Worm (Caenorhabditis elegans): ENCODE measurements around the gene taf-10.
A peak's percentile ranks its signal among the peaks of the same experiment; 100 is the strongest.

Gene taf-10

DNA sequence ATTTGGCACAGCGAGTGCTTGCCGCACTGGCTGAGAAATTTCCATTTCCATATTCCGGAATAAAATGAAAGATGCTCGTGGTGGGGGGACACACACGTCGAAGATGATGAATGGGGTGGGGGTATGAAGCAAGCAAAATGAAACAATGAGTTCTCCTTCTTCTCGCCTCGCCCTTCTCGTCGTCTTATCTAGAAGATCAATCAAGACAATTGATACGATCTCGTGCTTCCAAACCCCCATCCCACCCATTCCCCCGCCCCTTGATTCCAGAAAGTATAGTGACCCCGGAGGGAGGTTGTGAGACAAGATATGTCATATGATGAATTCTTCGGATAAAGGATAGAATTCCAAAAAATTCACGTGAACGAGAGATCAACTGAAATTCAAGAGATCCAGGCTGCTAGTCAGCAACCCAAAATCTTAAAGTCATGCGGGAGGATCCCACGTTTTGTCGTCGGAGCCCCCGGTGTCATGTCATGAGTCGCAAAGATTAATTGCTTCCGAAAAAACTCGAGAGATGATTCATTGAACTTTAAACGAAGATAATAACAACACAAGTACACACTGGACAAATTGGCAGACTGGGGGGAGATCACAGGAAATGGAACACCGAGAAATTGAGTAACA lies 7.7 kb downstream of the taf-10 start:
- TF ChIP-seq grh-1 (GFP tag; IDR thresholded peaks at IDR 0.05) (no peak), sptf-1 (tag; optimal IDR thresholded peaks at IDR 0.05) (no peak), unc-130 (tag; optimal IDR thresholded peaks at IDR 0.05) (no peak), swsn-7 (tag; optimal IDR thresholded peaks at IDR 0.05) (no peak), ceh-88 (GFP tag; IDR thresholded peaks at IDR 0.05) (no peak), hlh-17 (GFP tag; optimal IDR thresholded peaks at IDR 0.05; ENCODE audit: borderline replicate concordance) (no peak), isw-1 (GFP tag; IDR thresholded peaks at IDR 0.05) (no peak), mab-9 (GFP tag; IDR thresholded peaks at IDR 0.05) (no peak), dpl-1 (GFP tag; optimal IDR thresholded peaks at IDR 0.05) (no peak), lir-3 (tag; optimal IDR thresholded peaks at IDR 0.05; ENCODE audit: poor library complexity) (peak; percentile 57), tlp-1 (tag; optimal IDR thresholded peaks at IDR 0.05) (no peak), efl-3 (GFP tag; optimal IDR thresholded peaks at IDR 0.05) (no peak), nhr-71 (tag; optimal IDR thresholded peaks at IDR 0.05) (peak; percentile 65), lin-35 (GFP tag; optimal IDR thresholded peaks at IDR 0.05) (no peak), fkh-10 (GFP tag; optimal IDR thresholded peaks at IDR 0.05) (no peak), mef-2 (tag; optimal IDR thresholded peaks at IDR 0.05) (no peak), fos-1 (tag; optimal IDR thresholded peaks at IDR 0.05) (no peak), nhr-19 (GFP tag; conservative IDR thresholded peaks at IDR 0.05) (peak; percentile 46), jun-1 (tag; optimal IDR thresholded peaks at IDR 0.05) (no peak), hpl-2 (GFP tag; optimal IDR thresholded peaks at IDR 0.05) (no peak), vab-15 (tag; optimal IDR thresholded peaks at IDR 0.05) (peak; percentile 68), skn-1 (tag; optimal IDR thresholded peaks at IDR 0.05) (no peak), pag-3 (tag; optimal IDR thresholded peaks at IDR 0.05; ENCODE audit: borderline replicate concordance, insufficient read depth) (no peak), unc-62 (GFP tag; optimal IDR thresholded peaks at IDR 0.05) (no peak), egl-13 (tag; optimal IDR thresholded peaks at IDR 0.05) (no peak), pqm-1 (tag; optimal IDR thresholded peaks at IDR 0.05) (no peak), ama-1 (optimal IDR thresholded peaks at IDR 0.05) (no peak), ets-5 (GFP tag; IDR thresholded peaks at IDR 0.05) (no peak), ceh-63 (GFP tag; optimal IDR thresholded peaks at IDR 0.05) (no peak), lin-14 (GFP tag; optimal IDR thresholded peaks at IDR 0.05) (peak; percentile 56), aly-2 (tag; optimal IDR thresholded peaks at IDR 0.05) (no peak), rnt-1 (tag; optimal IDR thresholded peaks at IDR 0.05) (peak; percentile 15), zip-4 (GFP tag; optimal IDR thresholded peaks at IDR 0.05) (no peak), efl-1 (optimal IDR thresholded peaks at IDR 0.05) (no peak), efl-1 (GFP tag; optimal IDR thresholded peaks at IDR 0.05 in 1 of 2) (peak in 1 of 2 experiments; percentile 84), nhr-20 (tag; optimal IDR thresholded peaks at IDR 0.05) (peak; percentile 35), lin-39 (tag; optimal IDR thresholded peaks at IDR 0.05) (peak; percentile 27), nhr-77 (tag; optimal IDR thresholded peaks at IDR 0.05) (no peak), blmp-1 (tag; optimal IDR thresholded peaks at IDR 0.05) (peak; percentile 16), mep-1 (tag; optimal IDR thresholded peaks at IDR 0.05) (no peak), ztf-4 (tag; optimal IDR thresholded peaks at IDR 0.05) (peak; percentile 24), unc-86 (tag; optimal IDR thresholded peaks at IDR 0.05) (no peak), nhr-85 (tag) (peak; percentile 66), elt-3 (tag; optimal IDR thresholded peaks at IDR 0.05) (no peak), dsc-1 (tag; optimal IDR thresholded peaks at IDR 0.05) (no peak), C04F5.9 (tag; optimal IDR thresholded peaks at IDR 0.05) (no peak), zag-1 (tag; optimal IDR thresholded peaks at IDR 0.05) (no peak), nhr-47 (tag; optimal IDR thresholded peaks at IDR 0.05) (no peak), nhr-237 (tag; optimal IDR thresholded peaks at IDR 0.05) (no peak), lin-13 (GFP tag; optimal IDR thresholded peaks at IDR 0.05) (no peak), irx-1 (tag; optimal IDR thresholded peaks at IDR 0.05) (no peak), Y116A8C.19 (tag; optimal IDR thresholded peaks at IDR 0.05; ENCODE audit: borderline replicate concordance) (no peak), lsy-2 (tag; optimal IDR thresholded peaks at IDR 0.05) (peak; percentile 9 to 62), C16A3.4 (tag; optimal IDR thresholded peaks at IDR 0.05) (no peak)

All from whole organism, L1 larva.